Fruit fly (Drosophila melanogaster): Measurements from ENCODE around the gene CG7829.

Gene CG7829

DNA sequence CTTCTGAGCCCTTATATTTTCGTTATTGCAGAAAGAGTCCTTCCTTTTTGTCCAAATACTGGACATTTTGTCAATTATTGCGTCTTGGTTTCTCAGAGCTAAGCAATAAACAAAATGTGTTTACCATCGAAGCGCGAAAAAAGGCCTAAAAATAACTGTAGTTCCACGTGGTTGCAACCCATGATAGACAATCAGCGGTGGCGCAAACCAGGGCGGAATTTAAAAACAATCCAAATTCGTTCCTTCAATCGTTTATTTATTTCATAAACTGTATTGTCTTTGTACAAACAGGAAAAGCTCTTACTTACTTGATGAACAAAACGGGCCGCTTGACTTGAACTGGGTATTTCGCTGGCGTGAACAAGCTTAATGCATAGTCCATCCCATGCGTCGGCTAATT is 41.2 kb upstream of the CG7829 start, which contains the start of gene CG7824 (continued):
- TF ChIP-seq dmrt99B (tag; optimal IDR thresholded peaks at IDR 0.05) (no peak), CG31388 (GFP tag; optimal IDR thresholded peaks at IDR 0.05) (no peak), hb (GFP tag; IDR thresholded peaks at IDR 0.05; ENCODE audit: partially characterized antibody) (no peak), Mrtf (GFP tag; IDR thresholded peaks at IDR 0.05) (no peak), br (optimal IDR thresholded peaks at IDR 0.05) (no peak), Med (GFP tag) (peak; percentile 11), slou (GFP tag; optimal IDR thresholded peaks at IDR 0.05) (no peak), CG4854 (GFP tag; optimal IDR thresholded peaks at IDR 0.05) (no peak), CG6683 (GFP tag; optimal IDR thresholded peaks at IDR 0.05) (no peak), gce (GFP tag; IDR thresholded peaks at IDR 0.05) (no peak), Dref (GFP tag; IDR thresholded peaks at IDR 0.05) (peak; percentile 51), Ada2b (GFP tag; IDR thresholded peaks at IDR 0.05) (no peak), CG1529 (GFP tag; optimal IDR thresholded peaks at IDR 0.05) (no peak), CG4617 (GFP tag; optimal IDR thresholded peaks at IDR 0.05; ENCODE audit: borderline replicate concordance) (peak; percentile 67), NfI (GFP tag; optimal IDR thresholded peaks at IDR 0.05) (no peak), CG15601 (tag; optimal IDR thresholded peaks at IDR 0.05) (no peak), da (GFP tag; optimal IDR thresholded peaks at IDR 0.05) (no peak), CG2875 (GFP tag; optimal IDR thresholded peaks at IDR 0.05) (no peak), dm (GFP tag; optimal IDR thresholded peaks at IDR 0.05) (peak; percentile 13), Elba2 (GFP tag; optimal IDR thresholded peaks at IDR 0.05) (no peak), CTCF (GFP tag; optimal IDR thresholded peaks at IDR 0.05) (peak; percentile 63), CG9932 (GFP tag; IDR thresholded peaks at IDR 0.05) (no peak), CG1832 (GFP tag; optimal IDR thresholded peaks at IDR 0.05) (no peak), peb (GFP tag; IDR thresholded peaks at IDR 0.05) (no peak), bigmax (GFP tag; optimal IDR thresholded peaks at IDR 0.05) (peak; percentile 31), CkIIα-i1 (GFP tag; IDR thresholded peaks at IDR 0.05) (no peak), pfk (GFP tag; optimal IDR thresholded peaks at IDR 0.05) (no peak), CoRest (tag; optimal IDR thresholded peaks at IDR 0.05) (peak; percentile 19), psq (GFP tag; optimal IDR thresholded peaks at IDR 0.05) (no peak), CG1603 (tag; optimal IDR thresholded peaks at IDR 0.05) (peak; percentile 72), bsh (GFP tag; optimal IDR thresholded peaks at IDR 0.05) (no peak), gfzf (GFP tag; optimal IDR thresholded peaks at IDR 0.05) (peak; percentile 91), Kr (GFP tag; optimal IDR thresholded peaks at IDR 0.05) (no peak), HmgD (GFP tag; optimal IDR thresholded peaks at IDR 0.05) (peak; percentile 6), CG11093 (GFP tag; IDR thresholded peaks at IDR 0.05) (no peak), nerfin-1 (tag; optimal IDR thresholded peaks at IDR 0.05) (peak; percentile 12), gcm2 (GFP tag; optimal IDR thresholded peaks at IDR 0.05) (no peak), NFAT (GFP tag; IDR thresholded peaks at IDR 0.05) (no peak), row (GFP tag; IDR thresholded peaks at IDR 0.05) (0 out of 3 replicates have a peak, but pooled peaks have one; percentile 20), ken (GFP tag; IDR thresholded peaks at IDR 0.05) (no peak), pzg (GFP tag; optimal IDR thresholded peaks at IDR 0.05) (peak; percentile 74), CG2116 (GFP tag; optimal IDR thresholded peaks at IDR 0.05) (peak; percentile 40), her (GFP tag; optimal IDR thresholded peaks at IDR 0.05) (no peak), corto (GFP tag; optimal IDR thresholded peaks at IDR 0.05) (no peak), Taf1 (GFP tag; IDR thresholded peaks at IDR 0.05) (no peak), ham (GFP tag; IDR thresholded peaks at IDR 0.05) (no peak), CG8765 (GFP tag; IDR thresholded peaks at IDR 0.05) (no peak), Oli (tag; optimal IDR thresholded peaks at IDR 0.05) (no peak), Hr78 (GFP tag; optimal IDR thresholded peaks at IDR 0.05) (no peak), CG17912 (GFP tag; optimal IDR thresholded peaks at IDR 0.05) (no peak), seq (GFP tag; IDR thresholded peaks at IDR 0.05) (no peak), Vsx1 (GFP tag; optimal IDR thresholded peaks at IDR 0.05) (no peak), CG7987 (GFP tag; optimal IDR thresholded peaks at IDR 0.05) (no peak)

Data from whole organism, embryonic.